Worm (Caenorhabditis elegans) whole organism, late embryonic: Measurements from ENCODE around the gene nhr-43.
A peak's percentile ranks its signal among the peaks of the same experiment; 100 is the strongest.

ENCODE experiments used
- C08G9.2 ChIP-seq: sonication (generic microtip); optimal IDR thresholded peaks from 2 replicates; lab custom pipeline; 2016; ENCODE audit warnings: mild to moderate bottlenecking, missing genetic modification characterization, moderate library complexity, missing compliant biosample characterization
- C38D4.7 ChIP-seq: fragments of 200-800 bp; sonication (Bioruptor generic); optimal IDR thresholded peaks from 2 replicates; lab custom pipeline; 2018; ENCODE audit warnings: mild to moderate bottlenecking, missing genetic modification characterization, moderate library complexity, missing compliant biosample characterization
- K02D7.2 ChIP-seq: sonication (generic microtip); optimal IDR thresholded peaks from 2 replicates; lab custom pipeline; 2017; ENCODE audit warnings: mild to moderate bottlenecking, missing genetic modification characterization, missing compliant biosample characterization
- Y22D7AL.16 ChIP-seq: sonication (generic microtip); optimal IDR thresholded peaks from 2 replicates; lab custom pipeline; 2016; ENCODE audit warnings: missing genetic modification characterization, missing compliant biosample characterization
- ahr-1 ChIP-seq: sonication (generic microtip); optimal IDR thresholded peaks from 2 replicates; lab custom pipeline; 2016; ENCODE audit warnings: missing genetic modification characterization, missing compliant biosample characterization
- ama-1 ChIP-seq: fragments of 150-350 bp; optimal IDR thresholded peaks from 2 replicates; lab custom pipeline; 2014
- ceh-14 ChIP-seq: sonication (generic microtip); optimal IDR thresholded peaks from 2 replicates; lab custom pipeline; 2016; ENCODE audit warnings: missing genotype, missing genetic modification characterization, missing compliant biosample characterization
- ceh-19 ChIP-seq: fragments of 200-800 bp; sonication (Bioruptor generic); optimal IDR thresholded peaks from 2 replicates; lab custom pipeline; 2018; ENCODE audit warnings: mild to moderate bottlenecking, missing genetic modification characterization, missing compliant biosample characterization
- ceh-2 ChIP-seq: sonication (generic microtip); optimal IDR thresholded peaks from 2 replicates; lab custom pipeline; 2016; ENCODE audit warnings: missing genotype, missing genetic modification characterization, missing compliant biosample characterization
- ceh-31 ChIP-seq: sonication (generic microtip); optimal IDR thresholded peaks from 2 replicates; lab custom pipeline; 2016; ENCODE audit warnings: missing genetic modification characterization, missing compliant biosample characterization
- ceh-45 ChIP-seq: fragments of 200-800 bp; sonication (Bioruptor generic); IDR thresholded peaks from 2 replicates; pipeline ENCODE4 v1.3.6; 2022; ENCODE audit warnings: missing genetic modification reagents, missing genetic modification characterization, missing compliant biosample characterization
- ceh-48 ChIP-seq: sonication (generic microtip); optimal IDR thresholded peaks from 2 replicates; lab custom pipeline; 2016; ENCODE audit warnings: missing genetic modification characterization, inconsistent platforms, missing compliant biosample characterization
- ceh-6 ChIP-seq: fragments of 200-800 bp; sonication (Bioruptor generic); optimal IDR thresholded peaks from 2 replicates; lab custom pipeline; 2018; ENCODE audit warnings: mild to moderate bottlenecking, missing genetic modification characterization, missing compliant biosample characterization
- che-1 ChIP-seq: sonication (generic microtip); optimal IDR thresholded peaks from 2 replicates; lab custom pipeline; 2016; ENCODE audit warnings: mild to moderate bottlenecking, missing genetic modification characterization, missing compliant biosample characterization
- dve-1 ChIP-seq: sonication (generic microtip); optimal IDR thresholded peaks from 2 replicates; lab custom pipeline; 2017; ENCODE audit warnings: antibody characterized with exemption, mild to moderate bottlenecking, missing genetic modification characterization, missing compliant biosample characterization
- elt-2 ChIP-seq: sonication (generic microtip); optimal IDR thresholded peaks from 2 replicates; lab custom pipeline; 2016; ENCODE audit warnings: missing genetic modification reagents, missing genetic modification characterization, missing compliant biosample characterization
- ets-4 ChIP-seq: sonication (generic microtip); optimal IDR thresholded peaks from 2 replicates; lab custom pipeline; 2016; ENCODE audit warnings: missing genetic modification characterization, missing compliant biosample characterization
- eyg-1 ChIP-seq: sonication (generic microtip); optimal IDR thresholded peaks from 2 replicates; lab custom pipeline; 2016; ENCODE audit warnings: missing genotype, missing genetic modification characterization, missing compliant biosample characterization
- fkh-6 ChIP-seq: sonication (generic microtip); optimal IDR thresholded peaks from 2 replicates; lab custom pipeline; 2016; ENCODE audit warnings: missing genetic modification characterization, missing compliant biosample characterization
- gmeb-2 ChIP-seq: sonication (generic microtip); optimal IDR thresholded peaks from 2 replicates; lab custom pipeline; 2016; ENCODE audit warnings: missing genetic modification characterization, inconsistent platforms, missing compliant biosample characterization
- hlh-13 ChIP-seq: fragments of 200-800 bp; sonication (Bioruptor generic); optimal IDR thresholded peaks from 2 replicates; lab custom pipeline; 2018; ENCODE audit warnings: mild to moderate bottlenecking, missing genetic modification characterization, missing compliant biosample characterization
- hlh-15 ChIP-seq: sonication (generic microtip); optimal IDR thresholded peaks from 2 replicates; lab custom pipeline; 2016; ENCODE audit warnings: missing genetic modification characterization, missing compliant biosample characterization
- hlh-30 ChIP-seq: sonication (generic microtip); optimal IDR thresholded peaks from 2 replicates; lab custom pipeline; 2017; ENCODE audit warnings: antibody characterized with exemption, missing genetic modification characterization, missing compliant biosample characterization; ENCODE audit not compliant: insufficient read depth
- hlh-8 ChIP-seq: sonication (generic microtip); optimal IDR thresholded peaks from 2 replicates; lab custom pipeline; 2016; ENCODE audit warnings: missing genotype, missing genetic modification characterization, missing compliant biosample characterization
- lim-6 ChIP-seq: sonication (generic microtip); optimal IDR thresholded peaks from 2 replicates; lab custom pipeline; 2016; ENCODE audit warnings: missing genetic modification characterization, missing compliant biosample characterization
- lin-11 ChIP-seq: fragments of 200-800 bp; sonication (Bioruptor generic); optimal IDR thresholded peaks from 2 replicates; lab custom pipeline; 2018; ENCODE audit warnings: mild to moderate bottlenecking, missing genetic modification characterization, missing compliant biosample characterization
- madf-2 ChIP-seq: sonication (generic microtip); optimal IDR thresholded peaks from 2 replicates; lab custom pipeline; 2017; ENCODE audit warnings: missing genetic modification characterization, missing compliant biosample characterization
- nfya-1 ChIP-seq: sonication (generic microtip); optimal IDR thresholded peaks from 2 replicates; lab custom pipeline; 2017; ENCODE audit warnings: missing genetic modification characterization, mild to moderate bottlenecking, missing compliant biosample characterization, antibody characterized with exemption, moderate library complexity
- nhr-11 ChIP-seq: fragments of 150-350 bp; optimal IDR thresholded peaks from 2 replicates; lab custom pipeline; 2014; ENCODE audit warnings: missing biosample characterization, missing genetic modification characterization
- nhr-232 ChIP-seq: sonication (generic microtip); optimal IDR thresholded peaks from 2 replicates; lab custom pipeline; 2016; ENCODE audit warnings: missing genetic modification characterization, missing compliant biosample characterization
- npax-4 ChIP-seq: sonication (generic microtip); optimal IDR thresholded peaks from 2 replicates; lab custom pipeline; 2016; ENCODE audit warnings: missing genetic modification characterization, missing compliant biosample characterization
- pat-9 ChIP-seq: fragments of 200-800 bp; sonication (Bioruptor generic); optimal IDR thresholded peaks from 2 replicates; lab custom pipeline; 2018; ENCODE audit warnings: mild to moderate bottlenecking, missing genetic modification characterization, moderate library complexity, missing compliant biosample characterization
- pax-1 ChIP-seq: fragments of 150-350 bp; optimal IDR thresholded peaks from 2 replicates; lab custom pipeline; 2014; ENCODE audit warnings: missing biosample characterization, missing genetic modification characterization
- pha-4 ChIP-seq: fragments of 150-350 bp; optimal IDR thresholded peaks from 2 replicates; lab custom pipeline; 2018; ENCODE audit warnings: missing biosample characterization, missing genetic modification reagents, missing genetic modification characterization
- pqm-1 ChIP-seq: sonication (generic microtip); optimal IDR thresholded peaks from 2 replicates; lab custom pipeline; 2016; ENCODE audit warnings: missing genetic modification characterization, missing compliant biosample characterization
- pros-1 ChIP-seq: fragments of 150-350 bp; optimal IDR thresholded peaks from 2 replicates; lab custom pipeline; 2014; ENCODE audit warnings: missing biosample characterization, missing genetic modification reagents, missing genetic modification characterization
- ref-2 ChIP-seq: sonication (generic microtip); optimal IDR thresholded peaks from 2 replicates; lab custom pipeline; 2016; ENCODE audit warnings: missing genetic modification characterization, missing compliant biosample characterization
- syd-9 ChIP-seq: sonication (generic microtip); optimal IDR thresholded peaks from 2 replicates; lab custom pipeline; 2016; ENCODE audit warnings: mild to moderate bottlenecking, missing genetic modification characterization, moderate library complexity, missing compliant biosample characterization
- tbx-2 ChIP-seq: sonication (generic microtip); optimal IDR thresholded peaks from 2 replicates; lab custom pipeline; 2016; ENCODE audit warnings: missing genetic modification characterization, missing compliant biosample characterization
- ttx-3 ChIP-seq: sonication (generic microtip); optimal IDR thresholded peaks from 2 replicates; lab custom pipeline; 2016; ENCODE audit warnings: missing genetic modification reagents, missing genetic modification characterization, missing compliant biosample characterization
- unc-42 ChIP-seq: sonication (generic microtip); optimal IDR thresholded peaks from 2 replicates; lab custom pipeline; 2016; ENCODE audit warnings: missing genotype, missing genetic modification characterization, missing compliant biosample characterization
- unc-55 ChIP-seq: sonication (generic microtip); optimal IDR thresholded peaks from 2 replicates; lab custom pipeline; 2017; ENCODE audit warnings: missing biosample characterization, missing genetic modification reagents, missing genetic modification characterization
- unc-86 ChIP-seq: sonication (generic microtip); optimal IDR thresholded peaks from 2 replicates; lab custom pipeline; 2016; ENCODE audit warnings: missing genetic modification characterization, missing compliant biosample characterization
- ztf-16 ChIP-seq: sonication (generic microtip); optimal IDR thresholded peaks from 2 replicates; lab custom pipeline; 2017; ENCODE audit warnings: missing genetic modification characterization, missing compliant biosample characterization

The nhr-43 gene

DNA sequence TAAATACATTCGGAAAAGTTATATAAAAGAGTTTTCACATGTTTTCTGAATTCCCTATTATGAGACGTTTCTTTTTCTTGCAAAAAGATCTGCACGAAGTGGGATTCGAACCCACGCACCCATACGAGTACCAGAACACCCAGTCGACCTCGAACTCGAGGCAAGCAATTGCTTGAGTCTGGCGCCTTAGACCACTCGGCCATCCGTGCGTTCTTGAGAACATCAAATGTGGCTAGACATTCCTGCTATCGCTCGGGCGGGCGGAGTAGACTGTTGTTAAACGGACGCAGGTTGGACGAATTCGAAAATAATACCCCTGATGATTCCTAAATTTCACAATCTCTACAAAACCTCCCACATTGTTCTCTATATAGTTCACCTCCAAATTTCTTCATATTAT is 29.0 kb downstream of the nhr-43 start (continued):
- no peak for TF ChIP-seq ztf-16
- no peak for TF ChIP-seq unc-86 (tag; lab: Kevin White, UChicago)
- no peak for TF ChIP-seq pha-4
- TF ChIP-seq ceh-14 (tag; lab: Kevin White, UChicago) = no peak
- TF ChIP-seq C08G9.2 (tag; lab: Kevin White, UChicago) = no peak
- TF ChIP-seq unc-55 (GFP tag; lab: Kevin White, UChicago) = no peak
- peak; percentile 18 for TF ChIP-seq gmeb-2 (tag; lab: Kevin White, UChicago)
- TF ChIP-seq lin-11 (tag; lab: Kevin White, UChicago) = peak; percentile 44
- no peak for TF ChIP-seq ceh-48 (tag; lab: Kevin White, UChicago)
- TF ChIP-seq ceh-31 = no peak
- TF ChIP-seq K02D7.2 = no peak
- no peak for TF ChIP-seq pat-9 (tag; lab: Kevin White, UChicago)
- TF ChIP-seq ceh-45 (GFP tag; lab: Robert Waterston, UW) = no peak
- TF ChIP-seq madf-2 (tag; lab: Kevin White, UChicago) = no peak
- TF ChIP-seq nhr-232 (tag; lab: Kevin White, UChicago) = peak; percentile 43
- TF ChIP-seq ceh-6 (GFP tag; lab: Kevin White, UChicago) = peak; percentile 44
- TF ChIP-seq lim-6 (tag; lab: Kevin White, UChicago) = no peak
- no peak for TF ChIP-seq tbx-2
- TF ChIP-seq nfya-1 = no peak
- no peak for TF ChIP-seq dve-1
- TF ChIP-seq, all 69 proteins: peak for 11

- TF ChIP-seq pqm-1 (tag; lab: Kevin White, UChicago) (no peak), eyg-1 (tag; lab: Kevin White, UChicago) (no peak), ets-4 (tag; lab: Kevin White, UChicago) (no peak), C38D4.7 (GFP tag; lab: Kevin White, UChicago) (no peak), nfya-1 (no peak), npax-4 (no peak), hlh-8 (no peak), hlh-30 (tag; lab: Kevin White, UChicago) (no peak), syd-9 (tag; lab: Kevin White, UChicago) (no peak)
These were observed 31.2 kb downstream of the nhr-43 start, which contains the start of gene nhx-9 for ce11 chrIV:11930572-11930971. TSS of gene nhx-9 (plus strand) at chrIV:11930872.

DNA sequence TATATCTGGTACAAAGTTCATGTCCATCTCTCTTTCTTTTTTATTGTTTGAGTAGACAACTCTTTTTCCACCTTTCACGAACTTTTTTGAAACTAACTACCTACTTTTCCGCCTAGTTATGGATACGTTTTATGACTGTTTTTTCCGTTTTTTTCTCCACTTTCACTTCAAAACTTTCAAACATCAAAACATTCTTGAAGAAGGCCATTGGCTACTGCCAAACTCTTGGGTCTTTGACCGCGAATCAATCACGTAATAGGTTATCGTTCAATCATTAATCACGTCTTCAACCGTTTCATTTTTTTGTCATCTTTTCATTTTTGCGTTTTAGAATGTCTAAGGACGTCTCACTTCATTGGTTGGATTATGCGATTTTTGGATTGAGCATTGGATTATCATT is 37.7 kb downstream of the nhr-43 start, which contains the start of gene slc-5A12:
slc-5A12 (plus strand) TSS at position 333 of the 400 bp plus-strand sequence.
- TF ChIP-seq Y22D7AL.16 (tag; lab: Kevin White, UChicago) (no peak), ceh-6 (GFP tag; lab: Kevin White, UChicago) (no peak), ets-4 (tag; lab: Kevin White, UChicago) (no peak), hlh-15 (tag; lab: Kevin White, UChicago) (no peak), unc-42 (tag; lab: Kevin White, UChicago) (no peak), tbx-2 (no peak), che-1 (tag; lab: Kevin White, UChicago) (no peak), elt-2 (tag; lab: Kevin White, UChicago) (no peak), ref-2 (no peak), fkh-6 (no peak), pros-1 (tag; lab: Kevin White, UChicago) (no peak), nhr-11 (tag; lab: Kevin White, UChicago) (no peak), C38D4.7 (GFP tag; lab: Kevin White, UChicago) (no peak), pat-9 (tag; lab: Kevin White, UChicago) (no peak), ama-1 (lab: Kevin White, UChicago) (no peak)

DNA sequence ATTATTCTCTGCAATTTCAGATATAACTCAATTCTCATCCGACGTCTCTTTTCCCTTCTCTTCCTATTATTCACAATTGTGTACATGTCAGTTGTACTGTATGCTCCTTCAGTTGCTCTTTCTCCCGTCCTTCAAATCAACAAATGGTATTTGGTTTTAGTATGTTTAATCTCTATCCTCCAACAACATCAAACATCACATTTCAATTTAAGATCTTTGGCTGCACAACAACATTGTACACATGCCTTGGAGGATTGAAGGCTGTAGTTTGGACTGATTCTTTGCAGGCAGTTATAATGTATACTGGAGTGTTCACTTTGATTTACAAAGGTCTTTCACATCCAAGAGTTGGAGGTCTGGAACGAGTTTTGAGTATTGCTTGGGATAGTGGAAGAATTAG is 39.2 kb downstream of the nhr-43 start:
- TF ChIP-seq ceh-19 (GFP tag; lab: Kevin White, UChicago) (no peak), ama-1 (lab: Kevin White, UChicago) (no peak), ceh-2 (tag; lab: Kevin White, UChicago) (no peak), ceh-6 (GFP tag; lab: Kevin White, UChicago) (no peak), ceh-31 (no peak), syd-9 (tag; lab: Kevin White, UChicago) (no peak), ceh-48 (tag; lab: Kevin White, UChicago) (no peak), ahr-1 (tag; lab: Kevin White, UChicago) (no peak), C38D4.7 (GFP tag; lab: Kevin White, UChicago) (no peak), hlh-13 (no peak), Y22D7AL.16 (tag; lab: Kevin White, UChicago) (no peak), pax-1 (no peak), ttx-3 (tag; lab: Kevin White, UChicago) (no peak)
